Worm (Caenorhabditis elegans): ENCODE measurements around the gene fipr-5.

ce11 chrV:10185719-10186118 is 35.5 kb downstream of the fipr-5 start, which contains the start of gene ZK856.18:
- TF ChIP-seq med-1 (GFP tag; optimal IDR thresholded peaks at IDR 0.05; ENCODE audit: insufficient read depth) (no peak), cog-1 (tag; optimal IDR thresholded peaks at IDR 0.05) (no peak), ztf-23 (GFP tag; IDR thresholded peaks at IDR 0.05) (no peak)
